Fruit fly (Drosophila melanogaster): ENCODE data around the gene CG31431.

Gene CG31431

dm6 chr3R:21828040-21828526, 42.4 kb upstream of the CG31431 start:
- TF ChIP-seq foxo (GFP tag; optimal IDR thresholded peaks at IDR 0.05) (peak in 1 of 2 experiments; percentile 11), fru (GFP tag; optimal IDR thresholded peaks at IDR 0.05) (peak; percentile 47), OdsH (GFP tag; optimal IDR thresholded peaks at IDR 0.05) (peak; percentile 16), GATAd (GFP tag; optimal IDR thresholded peaks at IDR 0.05) (no peak), Rel (GFP tag; optimal IDR thresholded peaks at IDR 0.05) (no peak), Rel (tag; optimal IDR thresholded peaks at IDR 0.05) (no peak), sv (GFP tag; optimal IDR thresholded peaks at IDR 0.05) (peak; percentile 10), ey (GFP tag; optimal IDR thresholded peaks at IDR 0.05) (peak; percentile 51), sage (GFP tag; optimal IDR thresholded peaks at IDR 0.05) (no peak), CG32264 (GFP tag; optimal IDR thresholded peaks at IDR 0.05) (no peak), psq (GFP tag; optimal IDR thresholded peaks at IDR 0.05) (no peak), h (GFP tag; optimal IDR thresholded peaks at IDR 0.05) (peak; percentile 44), CrebA (GFP tag; optimal IDR thresholded peaks at IDR 0.05; ENCODE audit: borderline replicate concordance) (no peak), dmrt93B (GFP tag; optimal IDR thresholded peaks at IDR 0.05) (no peak), rgr (GFP tag; optimal IDR thresholded peaks at IDR 0.05) (peak; percentile 24), brk (GFP tag; optimal IDR thresholded peaks at IDR 0.05) (no peak), br (GFP tag; optimal IDR thresholded peaks at IDR 0.05) (peak; percentile 20)

- TF ChIP-seq jim (GFP tag; optimal IDR thresholded peaks at IDR 0.05): no peak
- TF ChIP-seq woc (GFP tag; optimal IDR thresholded peaks at IDR 0.05): no peak
- TF ChIP-seq foxo (GFP tag; optimal IDR thresholded peaks at IDR 0.05): peak in 1 of 2 experiments; percentile 22
- peak; percentile 7 for TF ChIP-seq dmrt93B (GFP tag; optimal IDR thresholded peaks at IDR 0.05)
- no peak for TF ChIP-seq N (GFP tag; optimal IDR thresholded peaks at IDR 0.05)
- no peak for TF ChIP-seq rgr (GFP tag; optimal IDR thresholded peaks at IDR 0.05)
- no peak for TF ChIP-seq Myc (optimal IDR thresholded peaks at IDR 0.05)
Observed at dm6 chr3R:21828785-21829486, 41.5 kb upstream of the CG31431 start.

DNA sequence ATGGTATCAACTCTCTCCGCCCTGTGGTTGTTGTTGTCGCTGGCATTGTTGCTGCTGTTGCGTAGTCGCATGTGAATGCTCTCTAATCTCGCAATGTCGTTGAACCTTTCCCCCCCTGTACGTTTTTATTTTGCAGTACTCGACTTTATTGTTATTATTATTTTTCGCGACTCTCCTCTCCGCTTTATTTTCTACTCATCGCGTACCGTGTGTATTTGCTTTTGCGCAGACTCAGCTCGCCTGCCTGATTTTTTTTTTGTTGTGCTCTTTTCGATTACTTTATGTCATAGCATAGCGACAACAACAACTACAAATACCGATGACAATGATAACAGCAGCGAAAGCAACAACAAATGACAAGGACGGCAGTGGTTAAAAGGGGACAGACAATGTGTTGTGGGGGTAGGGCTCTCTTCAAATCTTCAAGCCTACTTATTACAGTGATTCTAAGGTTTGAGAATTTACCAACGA, 41.0 kb upstream of the CG31431 start:
- TF ChIP-seq Hnf4 (GFP tag; optimal IDR thresholded peaks at IDR 0.05): peak; percentile 15
- TF ChIP-seq psq (GFP tag; optimal IDR thresholded peaks at IDR 0.05): peak; percentile 60
- peak; percentile 74 for TF ChIP-seq tai (GFP tag; optimal IDR thresholded peaks at IDR 0.05)
- TF ChIP-seq br (GFP tag; optimal IDR thresholded peaks at IDR 0.05): peak; percentile 36
- TF ChIP-seq foxo (GFP tag; optimal IDR thresholded peaks at IDR 0.05): peak; percentile 5 to 10
- TF ChIP-seq brk (GFP tag; optimal IDR thresholded peaks at IDR 0.05): no peak
- TF ChIP-seq Dif (GFP tag; optimal IDR thresholded peaks at IDR 0.05; ENCODE audit: partially characterized antibody): peak; percentile 12
- TF ChIP-seq CrebA (GFP tag; optimal IDR thresholded peaks at IDR 0.05; ENCODE audit: borderline replicate concordance): no peak
- no peak for TF ChIP-seq Myc (optimal IDR thresholded peaks at IDR 0.05)
- peak; percentile 10 for TF ChIP-seq h (GFP tag; optimal IDR thresholded peaks at IDR 0.05)
- TF ChIP-seq CG9705 (GFP tag; optimal IDR thresholded peaks at IDR 0.05): no peak
- TF ChIP-seq HLH106 (tag; optimal IDR thresholded peaks at IDR 0.05): no peak
- TF ChIP-seq ey (GFP tag; optimal IDR thresholded peaks at IDR 0.05): no peak
- TF ChIP-seq dl (GFP tag; optimal IDR thresholded peaks at IDR 0.05; ENCODE audit: insufficient read depth in 1 of 2, partially characterized antibody in 2 of 2): no peak
- TF ChIP-seq Rel (GFP tag; optimal IDR thresholded peaks at IDR 0.05): no peak
- peak; percentile 44 for TF ChIP-seq Rel (tag; optimal IDR thresholded peaks at IDR 0.05)
- peak; percentile 25 for TF ChIP-seq fru (GFP tag; optimal IDR thresholded peaks at IDR 0.05)
- no peak for TF ChIP-seq Jra (GFP tag; optimal IDR thresholded peaks at IDR 0.05)
- TF ChIP-seq dsf (GFP tag; optimal IDR thresholded peaks at IDR 0.05; ENCODE audit: borderline replicate concordance): no peak
- TF ChIP-seq Mio (GFP tag; optimal IDR thresholded peaks at IDR 0.05): no peak
- TF ChIP-seq dmrt93B (GFP tag; optimal IDR thresholded peaks at IDR 0.05): no peak
- TF ChIP-seq Dfd (GFP tag; optimal IDR thresholded peaks at IDR 0.05): no peak
- TF ChIP-seq sage (GFP tag; optimal IDR thresholded peaks at IDR 0.05): peak; percentile 3
- no peak for TF ChIP-seq GATAd (GFP tag; optimal IDR thresholded peaks at IDR 0.05)
- TF ChIP-seq woc (GFP tag; optimal IDR thresholded peaks at IDR 0.05): peak; percentile 16
- no peak for TF ChIP-seq Abd-B (GFP tag; optimal IDR thresholded peaks at IDR 0.05)
- TF ChIP-seq Hr83 (GFP tag; optimal IDR thresholded peaks at IDR 0.05; ENCODE audit: poor library complexity, severe bottlenecking): no peak
- no peak for TF ChIP-seq OdsH (GFP tag; optimal IDR thresholded peaks at IDR 0.05)
- TF ChIP-seq Sp1 (GFP tag; optimal IDR thresholded peaks at IDR 0.05): no peak
- no peak for TF ChIP-seq usp (GFP tag; optimal IDR thresholded peaks at IDR 0.05)
- TF ChIP-seq Vsx2 (GFP tag; optimal IDR thresholded peaks at IDR 0.05; ENCODE audit: partially characterized antibody): peak; percentile 52
- no peak for TF ChIP-seq rgr (GFP tag; optimal IDR thresholded peaks at IDR 0.05)
- TF ChIP-seq CG32264 (GFP tag; optimal IDR thresholded peaks at IDR 0.05): no peak
- no peak for TF ChIP-seq jim (GFP tag; optimal IDR thresholded peaks at IDR 0.05)
- TF ChIP-seq N (GFP tag; optimal IDR thresholded peaks at IDR 0.05): no peak
- no peak for TF ChIP-seq lola (GFP tag; optimal IDR thresholded peaks at IDR 0.05)
- no peak for TF ChIP-seq Hr78 (GFP tag; optimal IDR thresholded peaks at IDR 0.05)
- TF ChIP-seq pan (optimal IDR thresholded peaks at IDR 0.05): no peak
- no peak for TF ChIP-seq sv (GFP tag; optimal IDR thresholded peaks at IDR 0.05)
